Worm (Caenorhabditis elegans) whole organism, late embryonic: ENCODE data around the gene let-60.

Experiments used
- elt-2 ChIP-seq: sonication (generic microtip); optimal IDR thresholded peaks from 2 replicates; lab custom pipeline; 2016; ENCODE audit warnings: missing genetic modification reagents, missing genetic modification characterization, missing compliant biosample characterization
- nfya-1 ChIP-seq: sonication (generic microtip); optimal IDR thresholded peaks from 2 replicates; lab custom pipeline; 2017; ENCODE audit warnings: missing genetic modification characterization, mild to moderate bottlenecking, missing compliant biosample characterization, antibody characterized with exemption, moderate library complexity
- pha-2 ChIP-seq: sonication (generic microtip); optimal IDR thresholded peaks from 2 replicates; lab custom pipeline; 2017; ENCODE audit warnings: mild to moderate bottlenecking, missing genetic modification characterization, missing compliant biosample characterization

The let-60 gene

ce11 chrIV:11640915-11641314 lies 50.0 kb downstream of the let-60 start, which contains the start of gene ttr-50:
Gene ttr-50 (minus strand): TSS chrIV:11641015.
- TF ChIP-seq nfya-1 (tag; lab: Kevin White, UChicago) (no peak), elt-2 (peak; percentile 71), pha-2 (tag; lab: Kevin White, UChicago) (no peak)
